Fruit fly (Drosophila melanogaster) whole organism, embryonic: ENCODE results near the gene CG7094.

Experiments used
- Abd-B ChIP-seq: fragments of 200-800 bp; sonication (Bioruptor generic); optimal IDR thresholded peaks from 2 replicates; lab custom pipeline; 2018; ENCODE audit warnings: missing biosample characterization, mild to moderate bottlenecking, missing genetic modification characterization, moderate library complexity
- BtbVII ChIP-seq: fragments of 200-800 bp; sonication (Bioruptor generic); optimal IDR thresholded peaks from 3 replicates; lab custom pipeline; 2017; ENCODE audit warnings: missing biosample characterization, mild to moderate bottlenecking, missing genetic modification characterization
- CG1603 ChIP-seq: fragments of 200-800 bp; sonication (Bioruptor generic); optimal IDR thresholded peaks from 2 replicates; lab custom pipeline; 2019; ENCODE audit warnings: missing biosample characterization, mild to moderate bottlenecking, missing genetic modification characterization, moderate library complexity
- CG17612 ChIP-seq: fragments of 200-800 bp; sonication (Bioruptor generic); IDR thresholded peaks from 2 replicates; pipeline ENCODE4 v1.3.6; 2022; ENCODE audit warnings: missing biosample characterization, missing genetic modification characterization
- CG1832 ChIP-seq: fragments of 200-800 bp; sonication (Bioruptor generic); optimal IDR thresholded peaks from 2 replicates; lab custom pipeline; 2017; ENCODE audit warnings: missing biosample characterization, mild to moderate bottlenecking, missing genetic modification characterization, inconsistent platforms
- CG2712 ChIP-seq: fragments of 200-800 bp; optimal IDR thresholded peaks from 3 replicates; lab custom pipeline; 2019; ENCODE audit warnings: missing biosample characterization, mild to moderate bottlenecking, missing genetic modification characterization, moderate library complexity
- CG30403 ChIP-seq: fragments of 200-800 bp; sonication (Bioruptor generic); optimal IDR thresholded peaks from 3 replicates; lab custom pipeline; 2016; ENCODE audit warnings: missing biosample characterization, missing genetic modification characterization
- CG3065 ChIP-seq: fragments of 200-800 bp; sonication (Bioruptor generic); optimal IDR thresholded peaks from 2 replicates; lab custom pipeline; 2016; ENCODE audit warnings: missing biosample characterization, missing genetic modification characterization
- CG34224 ChIP-seq: fragments of 200-800 bp; sonication (Bioruptor generic); IDR thresholded peaks from 3 replicates; pipeline ENCODE4 v1.3.6; 2022; ENCODE audit warnings: missing biosample characterization, missing genetic modification characterization; ENCODE audit not compliant: partially characterized antibody
- CG4282 ChIP-seq: fragments of 200-800 bp; sonication (Bioruptor generic); optimal IDR thresholded peaks from 2 replicates; lab custom pipeline; 2016; ENCODE audit warnings: missing biosample characterization, missing genetic modification characterization
- CG4328 ChIP-seq: fragments of 200-800 bp; sonication (Bioruptor generic); optimal IDR thresholded peaks from 3 replicates; lab custom pipeline; 2017; ENCODE audit warnings: missing biosample characterization, missing genetic modification reagents, missing genetic modification characterization
- CG4730 ChIP-seq: fragments of 200-800 bp; sonication (Bioruptor generic); IDR thresholded peaks from 2 replicates; pipeline ENCODE4 v1.3.6; 2022; ENCODE audit warnings: missing biosample characterization, missing genetic modification characterization
- CG4820 ChIP-seq: fragments of 200-800 bp; sonication (Bioruptor generic); optimal IDR thresholded peaks from 3 replicates; lab custom pipeline; 2016; ENCODE audit warnings: missing biosample characterization, missing genetic modification characterization
- CG6791 ChIP-seq: fragments of 200-800 bp; sonication (Bioruptor generic); IDR thresholded peaks from 3 replicates; pipeline ENCODE4 v1.3.6; 2022; ENCODE audit warnings: missing biosample characterization, missing genetic modification characterization; ENCODE audit not compliant: partially characterized antibody
- CG7745 ChIP-seq: fragments of 200-800 bp; sonication (Bioruptor generic); optimal IDR thresholded peaks from 2 replicates; lab custom pipeline; 2018; ENCODE audit warnings: missing biosample characterization, mild to moderate bottlenecking, missing genetic modification characterization, moderate library complexity
- CG8290 ChIP-seq, 3 experiments: fragments of 200-800 bp; sonication (Bioruptor generic); optimal IDR thresholded peaks; 2 replicates each; lab custom pipeline; 2016 to 2019; ENCODE audit warnings: missing biosample characterization in 3 of 3, missing genetic modification characterization in 3 of 3, mild to moderate bottlenecking in 2 of 3, moderate library complexity in 1 of 3
- Chrac-16 ChIP-seq: fragments of 200-800 bp; sonication (Bioruptor generic); optimal IDR thresholded peaks from 3 replicates; lab custom pipeline; 2016; ENCODE audit warnings: missing biosample characterization, missing genetic modification characterization
- CoRest ChIP-seq: fragments of 200-800 bp; sonication (Bioruptor generic); optimal IDR thresholded peaks from 3 replicates; lab custom pipeline; 2018; ENCODE audit warnings: missing biosample characterization, mild to moderate bottlenecking, missing genetic modification characterization, moderate library complexity
- Dfd ChIP-seq, 2 experiments: fragments of >200 bp; optimal IDR thresholded peaks; 2 replicates each; lab custom pipeline; 2017; ENCODE audit warnings: missing biosample characterization in 2 of 2, missing genetic modification characterization in 2 of 2
- Doc2 ChIP-seq: fragments of 200-800 bp; sonication (Bioruptor generic); IDR thresholded peaks from 2 replicates; pipeline ENCODE4 v1.3.6; 2022; ENCODE audit warnings: missing biosample characterization, missing genetic modification characterization
- Doc3 ChIP-seq: fragments of 200-800 bp; sonication (Bioruptor generic); IDR thresholded peaks from 3 replicates; pipeline ENCODE4 v1.3.6; 2022; ENCODE audit warnings: missing biosample characterization, missing genetic modification characterization; ENCODE audit not compliant: partially characterized antibody
- Dp ChIP-seq: fragments of 200-800 bp; sonication (Bioruptor generic); optimal IDR thresholded peaks from 2 replicates; lab custom pipeline; 2018; ENCODE audit warnings: missing biosample characterization, mild to moderate bottlenecking, missing genetic modification characterization, moderate library complexity
- Drgx ChIP-seq: fragments of 200-800 bp; sonication (Bioruptor generic); IDR thresholded peaks from 2 replicates; pipeline ENCODE4 v1.3.6; 2022; ENCODE audit warnings: missing biosample characterization, missing genetic modification characterization
- E2f1 ChIP-seq: fragments of 200-800 bp; sonication (Bioruptor generic); IDR thresholded peaks from 2 replicates; pipeline ENCODE4 v1.3.6; 2022; ENCODE audit warnings: missing biosample characterization, missing genetic modification characterization
- E2f2 ChIP-seq: fragments of 200-800 bp; sonication (Bioruptor generic); IDR thresholded peaks from 2 replicates; pipeline ENCODE4 v1.3.6; 2022; ENCODE audit warnings: missing biosample characterization, missing genetic modification characterization
- Hr51 ChIP-seq, 2 experiments: fragments of 200-800 bp; sonication (Bioruptor generic); optimal IDR thresholded peaks; 2 replicates in 1 of 2; 3 replicates in 1 of 2; lab custom pipeline; 2016 to 2018; ENCODE audit warnings: missing biosample characterization in 2 of 2, missing genetic modification characterization in 2 of 2, mild to moderate bottlenecking in 1 of 2, moderate library complexity in 1 of 2
- Hr78 ChIP-seq, 2 experiments: fragments of 200-800 bp in 1 of 2; fragments of >200 bp in 1 of 2; sonication (Bioruptor generic) in 1 of 2; optimal IDR thresholded peaks; 2 replicates each; lab custom pipeline; 2017 to 2019; ENCODE audit warnings: missing biosample characterization in 2 of 2, missing genetic modification characterization in 2 of 2, mild to moderate bottlenecking in 1 of 2, moderate library complexity in 1 of 2
- Med ChIP-seq: fragments of 200-800 bp; sonication (Bioruptor generic); peaks from one replicate; lab custom pipeline; 2016; ENCODE audit warnings: missing biosample characterization, missing genetic modification characterization, mild to moderate bottlenecking, inconsistent platforms, moderate library complexity
- Mrtf ChIP-seq: fragments of 200-800 bp; sonication (Bioruptor generic); IDR thresholded peaks from 3 replicates; pipeline ENCODE4 v1.3.6; 2022; ENCODE audit warnings: missing biosample characterization, missing genetic modification characterization
- NC2α ChIP-seq: fragments of 200-800 bp; sonication (Bioruptor generic); optimal IDR thresholded peaks from 2 replicates; lab custom pipeline; 2016; ENCODE audit warnings: missing biosample characterization, missing genetic modification characterization
- NfI ChIP-seq: fragments of 200-800 bp; sonication (Bioruptor generic); optimal IDR thresholded peaks from 3 replicates; lab custom pipeline; 2018; ENCODE audit warnings: missing biosample characterization, mild to moderate bottlenecking, missing genetic modification characterization, moderate library complexity
- amos ChIP-seq: fragments of 200-800 bp; sonication (Bioruptor generic); IDR thresholded peaks from 2 replicates; pipeline ENCODE4 v1.3.6; 2022; ENCODE audit warnings: missing biosample characterization, missing genetic modification characterization; ENCODE audit not compliant: partially characterized antibody
- aop ChIP-seq: fragments of 200-800 bp; sonication (Bioruptor generic); IDR thresholded peaks from 2 replicates; pipeline ENCODE4 v1.3.6; 2022; ENCODE audit warnings: missing biosample characterization, missing genetic modification characterization
- ara ChIP-seq: fragments of 200-800 bp; sonication (Bioruptor generic); IDR thresholded peaks from 2 replicates; pipeline ENCODE4 v1.3.6; 2022; ENCODE audit warnings: missing biosample characterization, missing genetic modification characterization
- cato ChIP-seq: fragments of 200-800 bp; sonication (Bioruptor generic); optimal IDR thresholded peaks from 2 replicates; lab custom pipeline; 2016; ENCODE audit warnings: missing biosample characterization, missing genetic modification characterization, borderline replicate concordance
- croc ChIP-seq: fragments of 200-800 bp; sonication (Bioruptor generic); conservative IDR thresholded peaks from 3 replicates; pipeline ENCODE4 v1.3.6; 2022; ENCODE audit warnings: missing biosample characterization, missing genetic modification characterization
- dan ChIP-seq: fragments of 200-800 bp; sonication (Bioruptor generic); IDR thresholded peaks from 2 replicates; pipeline ENCODE4 v1.3.6; 2022; ENCODE audit warnings: missing biosample characterization, missing genetic modification characterization
- disco-r ChIP-seq: fragments of 200-800 bp; sonication (Bioruptor generic); optimal IDR thresholded peaks from 2 replicates; lab custom pipeline; 2016; ENCODE audit warnings: missing biosample characterization, missing genetic modification characterization
- gcm2 ChIP-seq: fragments of 200-800 bp; sonication (Bioruptor generic); optimal IDR thresholded peaks from 2 replicates; lab custom pipeline; 2016; ENCODE audit warnings: missing biosample characterization, missing genetic modification characterization
- lab ChIP-seq: fragments of 200-800 bp; sonication (Bioruptor generic); optimal IDR thresholded peaks from 3 replicates; lab custom pipeline; 2017; ENCODE audit warnings: missing biosample characterization, missing genetic modification characterization, mild to moderate bottlenecking, moderate library complexity, missing genetic modification reagents
- lmd ChIP-seq: fragments of 200-800 bp; sonication (Bioruptor generic); IDR thresholded peaks from 2 replicates; pipeline ENCODE4 v1.3.6; 2022; ENCODE audit warnings: missing biosample characterization, missing genetic modification characterization
- luna ChIP-seq: fragments of 200-800 bp; sonication (Bioruptor generic); optimal IDR thresholded peaks from 2 replicates; lab custom pipeline; 2016; ENCODE audit warnings: missing biosample characterization, missing genetic modification characterization
- mld ChIP-seq: fragments of 200-800 bp; sonication (Bioruptor generic); IDR thresholded peaks from 3 replicates; pipeline ENCODE4 v1.3.6; 2022; ENCODE audit warnings: missing biosample characterization, missing genetic modification characterization; ENCODE audit not compliant: partially characterized antibody
- slp2 ChIP-seq: fragments of 200-800 bp; sonication (Bioruptor generic); optimal IDR thresholded peaks from 2 replicates; lab custom pipeline; 2016; ENCODE audit warnings: missing biosample characterization, missing genetic modification characterization
- trh ChIP-seq: fragments of 200-800 bp; sonication (Bioruptor generic); optimal IDR thresholded peaks from 2 replicates; lab custom pipeline; 2016; ENCODE audit warnings: missing biosample characterization, missing genetic modification characterization
- ttk ChIP-seq: fragments of 200-800 bp; sonication (Bioruptor generic); IDR thresholded peaks from 2 replicates; pipeline ENCODE4 v2.1.2; 2022; ENCODE audit warnings: missing biosample characterization, missing genetic modification characterization
- unpg ChIP-seq: fragments of 200-800 bp; sonication (Bioruptor generic); optimal IDR thresholded peaks from 3 replicates; lab custom pipeline; 2018; ENCODE audit warnings: missing biosample characterization, mild to moderate bottlenecking, missing genetic modification characterization, moderate library complexity
- vvl ChIP-seq: fragments of 200-800 bp; sonication (Bioruptor generic); IDR thresholded peaks from 2 replicates; pipeline ENCODE4 v1.3.6; 2022; ENCODE audit warnings: missing biosample characterization, missing genetic modification characterization
- wek ChIP-seq: fragments of 200-800 bp; sonication (Bioruptor generic); optimal IDR thresholded peaks from 3 replicates; lab custom pipeline; 2018; ENCODE audit warnings: missing biosample characterization, mild to moderate bottlenecking, missing genetic modification characterization, moderate library complexity

Gene CG7094

DNA sequence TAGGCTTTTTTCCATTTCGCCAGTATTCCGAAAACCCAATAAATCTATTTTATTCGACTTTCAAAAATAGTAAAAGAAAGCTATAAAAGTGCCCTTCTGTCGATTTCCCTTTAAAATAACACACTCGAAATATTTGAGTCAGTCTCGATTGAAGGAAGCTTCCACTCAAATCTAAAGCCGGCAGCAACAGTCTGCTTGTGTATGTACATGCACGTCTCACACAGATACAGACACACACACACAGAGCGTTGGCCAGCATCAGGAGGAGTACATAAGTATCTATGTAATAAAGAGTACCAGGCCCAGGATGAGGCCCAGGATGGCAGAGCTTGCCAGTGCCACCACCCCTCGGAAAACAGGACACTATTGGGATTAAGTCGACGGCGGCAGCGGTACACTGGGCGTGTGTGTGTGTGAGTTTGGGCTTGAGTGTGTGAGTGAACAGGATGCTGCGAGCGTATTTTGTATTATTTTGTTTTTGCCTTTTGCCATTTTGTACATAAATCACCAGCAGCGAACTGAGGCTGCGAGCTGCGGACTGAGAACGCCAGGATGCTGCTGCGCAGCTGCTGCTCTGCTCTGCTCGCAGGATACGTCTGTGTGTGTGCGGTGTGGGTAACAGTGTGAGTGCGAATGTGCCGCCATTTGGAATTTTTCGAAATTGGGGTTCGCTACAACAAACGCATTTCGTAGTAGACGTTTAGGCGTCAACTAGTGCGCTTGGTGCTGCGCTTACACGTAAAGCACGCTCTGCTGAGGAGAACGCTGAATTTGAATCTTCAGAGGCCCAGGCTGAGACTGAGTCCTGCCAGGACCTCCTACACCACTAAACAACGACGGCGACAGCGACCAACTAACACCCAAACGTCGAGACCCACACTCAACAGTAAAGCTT, 4.8 kb upstream of the CG7094 start (continued):
- TF ChIP-seq Dp (GFP tag; lab: Kevin White, UChicago) (no peak), gcm2 (GFP tag; lab: Kevin White, UChicago) (no peak), cato (no peak), CG6791 (no peak), Mrtf (GFP tag; lab: Robert Waterston, UW) (no peak), E2f2 (GFP tag; lab: Robert Waterston, UW) (no peak), CG1603 (tag; lab: Kevin White, UChicago) (no peak), slp2 (no peak), Drgx (GFP tag; lab: Robert Waterston, UW) (no peak), E2f1 (GFP tag; lab: Robert Waterston, UW) (no peak), vvl (GFP tag; lab: Robert Waterston, UW) (no peak), Hr51 (GFP tag; optimal IDR thresholded peaks at IDR 0.05; lab: Kevin White, UChicago) (peak in 1 of 2 experiments; percentile 13), trh (no peak), lmd (GFP tag; lab: Robert Waterston, UW) (no peak), ttk (no peak), lab (peak; percentile 18), CG3065 (GFP tag; lab: Kevin White, UChicago) (no peak), unpg (GFP tag; lab: Kevin White, UChicago) (no peak), CG1832 (GFP tag; lab: Kevin White, UChicago) (no peak), NfI (no peak), CG4820 (GFP tag; lab: Kevin White, UChicago) (no peak), CG4328 (GFP tag; lab: Kevin White, UChicago) (no peak), Hr78 (GFP tag; optimal IDR thresholded peaks at IDR 0.05; lab: Kevin White, UChicago) (no peak), Med (GFP tag; lab: Kevin White, UChicago) (peak; percentile 77), CG17612 (GFP tag; lab: Robert Waterston, UW) (no peak), disco-r (GFP tag; lab: Kevin White, UChicago) (no peak), CG34224 (GFP tag; lab: Robert Waterston, UW) (no peak), CoRest (tag; lab: Kevin White, UChicago) (no peak), amos (GFP tag; lab: Robert Waterston, UW) (no peak), NC2α (GFP tag; lab: Kevin White, UChicago) (no peak), wek (GFP tag; lab: Kevin White, UChicago) (no peak), croc (GFP tag; lab: Robert Waterston, UW) (no peak), CG4282 (GFP tag; lab: Kevin White, UChicago) (no peak), ara (no peak), CG2712 (tag; lab: Kevin White, UChicago) (no peak), Abd-B (no peak), CG4730 (GFP tag; lab: Robert Waterston, UW) (no peak), mld (GFP tag; lab: Robert Waterston, UW) (no peak), CG8290 (GFP tag; optimal IDR thresholded peaks at IDR 0.05; lab: Kevin White, UChicago) (no peak), CG8290 (tag; optimal IDR thresholded peaks at IDR 0.05; lab: Kevin White, UChicago) (no peak), Doc2 (GFP tag; lab: Robert Waterston, UW) (no peak), Doc3 (no peak), CG7745 (tag; lab: Kevin White, UChicago) (no peak), BtbVII (no peak), Dfd (GFP tag; optimal IDR thresholded peaks at IDR 0.05; lab: Kevin White, UChicago) (no peak), Chrac-16 (GFP tag; lab: Kevin White, UChicago) (no peak), dan (GFP tag; lab: Robert Waterston, UW) (no peak), luna (no peak), CG30403 (no peak), aop (GFP tag; lab: Robert Waterston, UW) (no peak)
